Fruit fly (Drosophila melanogaster): ENCODE data around the gene CG12071.

The CG12071 gene

dm6 chr3R:30851843-30852365 is 28.9 kb downstream of the CG12071 start, which contains the start of gene tll (continued):
- peak in 1 of 2 experiments; percentile 68 for TF ChIP-seq Trl (optimal IDR thresholded peaks at IDR 0.05)
- TF ChIP-seq Trl (GFP tag; optimal IDR thresholded peaks at IDR 0.05) = no peak
- TF ChIP-seq Hmx (GFP tag; optimal IDR thresholded peaks at IDR 0.05) = no peak
- no peak for TF ChIP-seq Meics (GFP tag; optimal IDR thresholded peaks at IDR 0.05)
- TF ChIP-seq CG32767 (GFP tag; IDR thresholded peaks at IDR 0.05) = no peak
- TF ChIP-seq Kr (GFP tag; optimal IDR thresholded peaks at IDR 0.05) = peak; percentile 6
- peak; percentile 90 for TF ChIP-seq zen (tag; optimal IDR thresholded peaks at IDR 0.05)
- TF ChIP-seq ato (GFP tag; IDR thresholded peaks at IDR 0.05; ENCODE audit: partially characterized antibody) = no peak
- TF ChIP-seq Pdp1 (GFP tag; optimal IDR thresholded peaks at IDR 0.05) = no peak
- TF ChIP-seq Nf-YB (GFP tag; optimal IDR thresholded peaks at IDR 0.05) = peak; percentile 93
- TF ChIP-seq phol (tag; optimal IDR thresholded peaks at IDR 0.05) = peak; percentile 7
- TF ChIP-seq cad (GFP tag; optimal IDR thresholded peaks at IDR 0.05) = peak; percentile 99
- peak in 1 of 2 experiments; percentile 96 for TF ChIP-seq tll (GFP tag; optimal IDR thresholded peaks at IDR 0.05)
- no peak for TF ChIP-seq HLHmδ (GFP tag; optimal IDR thresholded peaks at IDR 0.05)
- TF ChIP-seq CG15479 (GFP tag; optimal IDR thresholded peaks at IDR 0.05) = peak; percentile 99
- peak; percentile 94 for TF ChIP-seq pros (GFP tag; optimal IDR thresholded peaks at IDR 0.05)
- TF ChIP-seq HLH3B (GFP tag; IDR thresholded peaks at IDR 0.05) = no peak
- no peak for TF ChIP-seq ftz-f1 (GFP tag; optimal IDR thresholded peaks at IDR 0.05)
- no peak for TF ChIP-seq tio (GFP tag; optimal IDR thresholded peaks at IDR 0.05)
- TF ChIP-seq dati (GFP tag; IDR thresholded peaks at IDR 0.05) = no peak
- peak; percentile 49 for TF ChIP-seq sens (GFP tag)
- TF ChIP-seq CG31388 (GFP tag; optimal IDR thresholded peaks at IDR 0.05) = no peak
- TF ChIP-seq sd (tag; optimal IDR thresholded peaks at IDR 0.05) = no peak
- TF ChIP-seq kni (GFP tag; optimal IDR thresholded peaks at IDR 0.05) = peak; percentile 10
- no peak for TF ChIP-seq Rx (GFP tag; IDR thresholded peaks at IDR 0.05)
- TF ChIP-seq Nf-YC (tag; optimal IDR thresholded peaks at IDR 0.05) = peak; percentile 92
- TF ChIP-seq CG1832 (GFP tag; optimal IDR thresholded peaks at IDR 0.05) = peak; percentile 58
- no peak for TF ChIP-seq H2.0 (GFP tag; IDR thresholded peaks at IDR 0.05)

dm6 chr3R:30850460-30850859 is 30.4 kb downstream of the CG12071 start:
- TF ChIP-seq salm (tag; optimal IDR thresholded peaks at IDR 0.05) (no peak), nerfin-1 (tag; optimal IDR thresholded peaks at IDR 0.05) (peak; percentile 94), insv (GFP tag; optimal IDR thresholded peaks at IDR 0.05) (peak in 1 of 2 experiments; percentile 50), ranshi (GFP tag; IDR thresholded peaks at IDR 0.05) (no peak)

- TF ChIP-seq Dip3 (GFP tag; optimal IDR thresholded peaks at IDR 0.05) = no peak
- TF ChIP-seq Bgb (GFP tag; IDR thresholded peaks at IDR 0.05; ENCODE audit: partially characterized antibody) = no peak
- TF ChIP-seq mirr (GFP tag; optimal IDR thresholded peaks at IDR 0.05) = no peak
- TF ChIP-seq CG10543 (GFP tag; optimal IDR thresholded peaks at IDR 0.05) = no peak
- no peak for TF ChIP-seq CG4617 (GFP tag; optimal IDR thresholded peaks at IDR 0.05; ENCODE audit: borderline replicate concordance)
- peak; percentile 52 for TF ChIP-seq Kr (GFP tag; optimal IDR thresholded peaks at IDR 0.05)
- no peak for TF ChIP-seq tap (tag; optimal IDR thresholded peaks at IDR 0.05)
- peak in 1 of 2 experiments; percentile 100 for TF ChIP-seq tll (GFP tag; optimal IDR thresholded peaks at IDR 0.05)
- TF ChIP-seq ken (GFP tag; IDR thresholded peaks at IDR 0.05) = no peak
- no peak for TF ChIP-seq CkIIα-i1 (GFP tag; IDR thresholded peaks at IDR 0.05)
- no peak for TF ChIP-seq CG33557 (GFP tag; optimal IDR thresholded peaks at IDR 0.05)
- TF ChIP-seq cad (GFP tag; optimal IDR thresholded peaks at IDR 0.05) = peak; percentile 89
- TF ChIP-seq slp2 (GFP tag; optimal IDR thresholded peaks at IDR 0.05) = no peak
- no peak for TF ChIP-seq CG15269 (tag; optimal IDR thresholded peaks at IDR 0.05)
- peak; percentile 12 for TF ChIP-seq D (optimal IDR thresholded peaks at IDR 0.05)
- no peak for TF ChIP-seq D (GFP tag; optimal IDR thresholded peaks at IDR 0.05)
- TF ChIP-seq dpn (GFP tag; optimal IDR thresholded peaks at IDR 0.05) = no peak
- no peak for TF ChIP-seq Awh (GFP tag; IDR thresholded peaks at IDR 0.05)
- no peak for TF ChIP-seq cas (GFP tag; IDR thresholded peaks at IDR 0.05)
These were observed 31.2 kb downstream of the CG12071 start for dm6 chr3R:30849473-30850145.
